Worm (Caenorhabditis elegans) whole organism, mixed stage, embryonic: ENCODE measurements around the gene Y61A9LA.4.
"Not testable (repeated sequence)": the region's sequence is repeated elsewhere in the genome, so short reads cannot be mapped to it uniquely, and the experiment has no call there.

Source experiments
- M03D4.4 ChIP-seq: sonication (generic microtip); optimal IDR thresholded peaks from 2 replicates; lab custom pipeline; 2017; ENCODE audit warnings: mild to moderate bottlenecking, missing genetic modification characterization, missing compliant biosample characterization
- bed-3 ChIP-seq: fragments of 200-800 bp; sonication (Bioruptor generic); optimal IDR thresholded peaks from 3 replicates; lab custom pipeline; 2018; ENCODE audit warnings: mild to moderate bottlenecking, missing genetic modification characterization, moderate library complexity, missing compliant biosample characterization
- blmp-1 ChIP-seq: fragments of 150-350 bp; optimal IDR thresholded peaks from 2 replicates; lab custom pipeline; 2014; ENCODE audit warnings: missing biosample characterization, missing genetic modification characterization
- ceh-43 ChIP-seq: fragments of 200-800 bp; sonication (Bioruptor generic); optimal IDR thresholded peaks from 2 replicates; lab custom pipeline; 2018; ENCODE audit warnings: mild to moderate bottlenecking, missing genetic modification characterization, moderate library complexity, missing compliant biosample characterization
- ceh-83 ChIP-seq: fragments of 200-800 bp; sonication (Bioruptor generic); optimal IDR thresholded peaks from 2 replicates; lab custom pipeline; 2018; ENCODE audit warnings: mild to moderate bottlenecking, missing genetic modification characterization, missing compliant biosample characterization
- ces-1 ChIP-seq: fragments of 150-350 bp; optimal IDR thresholded peaks from 2 replicates; lab custom pipeline; 2014; ENCODE audit warnings: missing biosample characterization, missing genetic modification reagents, missing genetic modification characterization
- cnd-1 ChIP-seq: fragments of 200-800 bp; sonication (Bioruptor generic); optimal IDR thresholded peaks from 2 replicates; lab custom pipeline; 2018; ENCODE audit warnings: mild to moderate bottlenecking, missing genetic modification characterization, missing compliant biosample characterization
- drap-1 ChIP-seq: fragments of 200-800 bp; sonication (Bioruptor generic); optimal IDR thresholded peaks from 3 replicates; lab custom pipeline; 2018; ENCODE audit warnings: mild to moderate bottlenecking, missing genetic modification characterization, missing compliant biosample characterization
- elt-1 ChIP-seq: sonication (generic microtip); optimal IDR thresholded peaks from 2 replicates; lab custom pipeline; 2017; ENCODE audit warnings: missing genetic modification characterization, mild to moderate bottlenecking, missing compliant biosample characterization, antibody characterized with exemption, moderate library complexity, borderline replicate concordance; ENCODE audit not compliant: insufficient read depth
- elt-3 ChIP-seq: fragments of 150-350 bp; optimal IDR thresholded peaks from 2 replicates; lab custom pipeline; 2014; ENCODE audit warnings: missing biosample characterization, missing genetic modification characterization
- flh-1 ChIP-seq: fragments of 200-800 bp; sonication (Bioruptor generic); optimal IDR thresholded peaks from 2 replicates; lab custom pipeline; 2018; ENCODE audit warnings: mild to moderate bottlenecking, missing genetic modification characterization, moderate library complexity, missing compliant biosample characterization
- ham-2 ChIP-seq: fragments of 200-800 bp; sonication (Bioruptor generic); optimal IDR thresholded peaks from 2 replicates; lab custom pipeline; 2018; ENCODE audit warnings: mild to moderate bottlenecking, missing genetic modification characterization, missing compliant biosample characterization
- hlh-1 ChIP-seq: fragments of 150-350 bp; optimal IDR thresholded peaks from 2 replicates; lab custom pipeline; 2014; ENCODE audit warnings: missing biosample characterization, missing genetic modification reagents, missing genetic modification characterization
- lin-13 ChIP-seq: fragments of 150-350 bp; optimal IDR thresholded peaks from 2 replicates; lab custom pipeline; 2014; ENCODE audit warnings: missing biosample characterization, missing genetic modification characterization
- lsy-2 ChIP-seq: fragments of 150-350 bp; optimal IDR thresholded peaks from 2 replicates; lab custom pipeline; 2014; ENCODE audit warnings: missing biosample characterization, missing genetic modification characterization
- mab-5 ChIP-seq: fragments of 150-350 bp; optimal IDR thresholded peaks from 2 replicates; lab custom pipeline; 2014; ENCODE audit warnings: missing biosample characterization, missing genetic modification characterization
- mep-1 ChIP-seq: fragments of 150-350 bp; optimal IDR thresholded peaks from 2 replicates; lab custom pipeline; 2017; ENCODE audit warnings: missing biosample characterization, missing genetic modification reagents, missing genetic modification characterization, inconsistent platforms
- mls-2 ChIP-seq: sonication (generic microtip); optimal IDR thresholded peaks from 2 replicates; lab custom pipeline; 2016; ENCODE audit warnings: mild to moderate bottlenecking, missing genetic modification characterization, moderate library complexity, missing compliant biosample characterization
- nhr-237 ChIP-seq: fragments of 150-350 bp; optimal IDR thresholded peaks from 2 replicates; lab custom pipeline; 2014; ENCODE audit warnings: missing biosample characterization, missing genetic modification characterization
- nhr-28 ChIP-seq: fragments of 150-350 bp; optimal IDR thresholded peaks from 2 replicates; lab custom pipeline; 2014; ENCODE audit warnings: missing biosample characterization, missing genetic modification characterization
- nhr-76 ChIP-seq: sonication (generic microtip); optimal IDR thresholded peaks from 2 replicates; lab custom pipeline; 2017; ENCODE audit warnings: missing biosample characterization, missing genetic modification characterization
- pha-4 ChIP-seq: fragments of 150-350 bp; optimal IDR thresholded peaks from 2 replicates; lab custom pipeline; 2018; ENCODE audit warnings: missing biosample characterization, missing genetic modification reagents, missing genetic modification characterization
- snpc-4 ChIP-seq: fragments of 150-350 bp; optimal IDR thresholded peaks from 2 replicates; lab custom pipeline; 2014; ENCODE audit warnings: missing biosample characterization, missing genetic modification characterization
- sptf-1 ChIP-seq: sonication (generic microtip); optimal IDR thresholded peaks from 2 replicates; lab custom pipeline; 2017; ENCODE audit warnings: mild to moderate bottlenecking, missing genetic modification characterization, moderate library complexity, missing compliant biosample characterization
- tbx-8 ChIP-seq: fragments of 200-800 bp; sonication (Bioruptor generic); optimal IDR thresholded peaks from 2 replicates; lab custom pipeline; 2018; ENCODE audit warnings: mild to moderate bottlenecking, missing genetic modification characterization, moderate library complexity, missing compliant biosample characterization
- unc-120 ChIP-seq: sonication (generic microtip); optimal IDR thresholded peaks from 2 replicates; lab custom pipeline; 2017; ENCODE audit warnings: missing genetic modification characterization, missing compliant biosample characterization; ENCODE audit not compliant: poor library complexity, severe bottlenecking
- unc-39 ChIP-seq: fragments of 150-350 bp; optimal IDR thresholded peaks from 2 replicates; lab custom pipeline; 2014; ENCODE audit warnings: missing biosample characterization, missing genetic modification characterization
- zip-8 ChIP-seq: fragments of 150-350 bp; optimal IDR thresholded peaks from 2 replicates; lab custom pipeline; 2014; ENCODE audit warnings: missing biosample characterization, missing genetic modification characterization
- ztf-11 ChIP-seq: fragments of 150-350 bp; optimal IDR thresholded peaks from 2 replicates; lab custom pipeline; 2014; ENCODE audit warnings: missing biosample characterization, missing genetic modification characterization

Y61A9LA.4 gene

ce11 chrV:4570833-4571232 is 10.3 kb downstream of the Y61A9LA.4 start, which contains the start of gene Y61A9LA.3:
Gene Y61A9LA.3, plus strand, starts transcription at chrV:4571133.
- TF ChIP-seq pha-4, result no peak
- TF ChIP-seq ceh-83, result no peak
- no peak for TF ChIP-seq M03D4.4 (tag; lab: Kevin White, UChicago)
- TF ChIP-seq sptf-1 (tag; lab: Kevin White, UChicago), result no peak
- TF ChIP-seq mls-2, result no peak
- TF ChIP-seq ceh-43 (GFP tag; lab: Kevin White, UChicago), result no peak
- no peak for TF ChIP-seq blmp-1 (tag; lab: Kevin White, UChicago)
- TF ChIP-seq ham-2 (GFP tag; lab: Kevin White, UChicago), result no peak
- TF ChIP-seq tbx-8 (GFP tag; lab: Kevin White, UChicago), result no peak
- no peak for TF ChIP-seq flh-1 (GFP tag; lab: Kevin White, UChicago)
- TF ChIP-seq hlh-1 (tag; lab: Kevin White, UChicago), result no peak
- no peak for TF ChIP-seq cnd-1 (tag; lab: Kevin White, UChicago)
- no peak for TF ChIP-seq unc-39 (tag; lab: Kevin White, UChicago)
- TF ChIP-seq ztf-11, result no peak
- no peak for TF ChIP-seq zip-8 (tag; lab: Kevin White, UChicago)
- no peak for TF ChIP-seq bed-3 (GFP tag; lab: Kevin White, UChicago)
- no peak for TF ChIP-seq nhr-76 (tag; lab: Kevin White, UChicago)
- TF ChIP-seq ces-1 (GFP tag; lab: Kevin White, UChicago), result no peak

ce11 chrV:4571997-4572396 is 11.5 kb downstream of the Y61A9LA.4 start:
- no peak for TF ChIP-seq elt-3
- TF ChIP-seq ceh-83, result no peak
- no peak for TF ChIP-seq unc-39 (tag; lab: Kevin White, UChicago)
- TF ChIP-seq zip-8 (tag; lab: Kevin White, UChicago), result no peak
- no peak for TF ChIP-seq snpc-4 (tag; lab: Kevin White, UChicago)
- no peak for TF ChIP-seq mep-1
- no peak for TF ChIP-seq lsy-2 (tag; lab: Kevin White, UChicago)
- TF ChIP-seq ztf-11, result no peak
- TF ChIP-seq nhr-76 (tag; lab: Kevin White, UChicago), result no peak

- not testable (repeated sequence) for TF ChIP-seq pha-4; snpc-4 (tag; lab: Kevin White, UChicago); lin-13 (tag; lab: Kevin White, UChicago)
These were observed 13.3 kb downstream of the Y61A9LA.4 start, which contains the start of gene hpo-39 for ce11 chrV:4573824-4574223. Gene hpo-39, minus strand, starts transcription at chrV:4573924.

- no peak for TF ChIP-seq ceh-83
- no peak for TF ChIP-seq ceh-43 (GFP tag; lab: Kevin White, UChicago)
- TF ChIP-seq nhr-237 (tag; lab: Kevin White, UChicago), result no peak
These were observed 14.9 kb downstream of the Y61A9LA.4 start for ce11 chrV:4575458-4575857.

ce11 chrV:4580594-4580993 is 20.1 kb downstream of the Y61A9LA.4 start:
- TF ChIP-seq elt-1, result no peak
- no peak for TF ChIP-seq ztf-11
- TF ChIP-seq mls-2, result no peak
- no peak for TF ChIP-seq unc-39 (tag; lab: Kevin White, UChicago)
- TF ChIP-seq ham-2 (GFP tag; lab: Kevin White, UChicago), result no peak
- TF ChIP-seq pha-4, result no peak
- no peak for TF ChIP-seq flh-1 (GFP tag; lab: Kevin White, UChicago)
- TF ChIP-seq cnd-1 (tag; lab: Kevin White, UChicago), result no peak
- no peak for TF ChIP-seq blmp-1 (tag; lab: Kevin White, UChicago)

ce11 chrV:4585009-4585408 is 24.5 kb downstream of the Y61A9LA.4 start, which contains the start of gene Y61A9LA.1:
Gene Y61A9LA.1, plus strand, starts transcription at chrV:4585309.
- no peak for TF ChIP-seq bed-3 (GFP tag; lab: Kevin White, UChicago)
- TF ChIP-seq ces-1 (GFP tag; lab: Kevin White, UChicago), result no peak
- no peak for TF ChIP-seq flh-1 (GFP tag; lab: Kevin White, UChicago)
- TF ChIP-seq mab-5, result no peak
- no peak for TF ChIP-seq cnd-1 (tag; lab: Kevin White, UChicago)
- no peak for TF ChIP-seq tbx-8 (GFP tag; lab: Kevin White, UChicago)
- no peak for TF ChIP-seq ztf-11
- TF ChIP-seq hlh-1 (tag; lab: Kevin White, UChicago), result no peak
- TF ChIP-seq nhr-28 (tag; lab: Kevin White, UChicago), result no peak
- no peak for TF ChIP-seq unc-120 (tag; lab: Kevin White, UChicago)
- TF ChIP-seq drap-1 (GFP tag; lab: Kevin White, UChicago), result no peak
- no peak for TF ChIP-seq nhr-76 (tag; lab: Kevin White, UChicago)
- no peak for TF ChIP-seq elt-3
- TF ChIP-seq blmp-1 (tag; lab: Kevin White, UChicago), result no peak
